Worm (Caenorhabditis elegans): ENCODE results near the gene Y57G11A.4.

DNA sequence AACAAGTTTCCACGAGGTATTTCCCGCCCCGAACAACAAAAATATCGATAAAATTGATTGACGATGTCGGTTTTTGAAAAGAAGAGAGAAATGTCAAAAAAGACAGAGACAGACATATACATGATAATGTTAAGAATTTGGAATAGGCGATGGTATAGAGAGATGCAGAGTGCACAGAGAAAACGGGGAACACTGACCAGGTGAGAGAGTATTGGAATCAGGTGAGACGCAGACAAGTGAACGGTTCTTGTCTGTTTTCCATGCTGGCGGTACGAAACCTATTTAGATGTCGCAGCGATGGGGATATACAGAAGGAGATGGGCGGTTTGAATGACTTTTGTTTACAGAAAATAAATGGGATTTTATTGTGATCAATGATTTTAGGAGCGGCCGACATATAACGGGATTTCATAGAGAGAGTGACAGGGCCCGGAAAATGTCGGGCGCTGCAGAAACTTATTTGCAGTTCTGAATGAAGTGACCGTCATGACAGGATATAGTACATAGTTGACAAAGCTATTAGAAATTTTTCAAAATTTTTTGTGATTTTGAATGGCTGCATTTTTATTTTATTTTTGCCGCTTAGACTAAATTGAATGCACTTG, 36.8 kb upstream of the Y57G11A.4 start:
- TF ChIP-seq ztf-29 (GFP tag; IDR thresholded peaks at IDR 0.05), result no peak
- TF ChIP-seq flt-1 (GFP tag; IDR thresholded peaks at IDR 0.05), result no peak
- TF ChIP-seq cog-1 (tag; optimal IDR thresholded peaks at IDR 0.05), result no peak
- no peak for TF ChIP-seq T22C8.4 (GFP tag; IDR thresholded peaks at IDR 0.05)
- no peak for TF ChIP-seq tab-1 (GFP tag; IDR thresholded peaks at IDR 0.05)
- no peak for TF ChIP-seq ref-1 (GFP tag; conservative IDR thresholded peaks at IDR 0.05)

All from whole organism, midembryonic.